Fruit fly (Drosophila melanogaster): ENCODE data around the gene CG9316.

DNA sequence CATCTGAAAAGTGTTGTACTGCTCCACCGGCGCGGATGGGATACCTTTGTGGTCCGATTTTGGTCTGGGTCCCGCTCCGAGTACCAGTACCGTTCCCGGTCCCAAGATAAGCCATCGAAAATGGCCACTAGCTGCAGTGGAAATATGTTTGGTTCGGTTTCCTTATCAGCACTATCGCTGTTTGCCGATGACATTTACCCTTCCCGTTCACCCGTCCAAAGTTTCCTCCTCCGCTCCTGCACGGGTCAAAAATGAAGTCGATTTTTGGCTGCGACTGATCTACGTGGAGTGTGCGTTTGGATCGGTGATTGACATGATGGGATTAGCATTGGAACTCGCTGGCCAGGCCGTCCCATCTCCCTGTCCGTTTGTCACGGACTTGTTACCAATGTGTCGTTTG lies 48.1 kb upstream of the CG9316 start:
- TF ChIP-seq EcR (GFP tag; optimal IDR thresholded peaks at IDR 0.05) (no peak), pan (optimal IDR thresholded peaks at IDR 0.05) (no peak), Dll (optimal IDR thresholded peaks at IDR 0.05) (no peak)

All from whole organism.